Worm (Caenorhabditis elegans) whole organism, early embryonic: ENCODE data around the gene igdb-1.
A peak's percentile ranks its signal among the peaks of the same experiment; 100 is the strongest.

Experiments used
- B0310.2 ChIP-seq: sonication (generic microtip); optimal IDR thresholded peaks from 2 replicates; lab custom pipeline; 2016; ENCODE audit warnings: mild to moderate bottlenecking, missing genetic modification characterization, missing compliant biosample characterization
- F13C5.2 ChIP-seq: sonication (generic microtip); optimal IDR thresholded peaks from 2 replicates; lab custom pipeline; 2017; ENCODE audit warnings: mild to moderate bottlenecking, missing genetic modification characterization, inconsistent platforms, missing compliant biosample characterization
- aly-1 ChIP-seq: sonication (generic microtip); optimal IDR thresholded peaks from 2 replicates; lab custom pipeline; 2016; ENCODE audit warnings: missing genetic modification characterization, missing compliant biosample characterization
- ama-1 ChIP-seq: fragments of 150-350 bp; optimal IDR thresholded peaks from 2 replicates; lab custom pipeline; 2014
- ceh-13 ChIP-seq: fragments of 200-800 bp; sonication (Bioruptor generic); optimal IDR thresholded peaks from 2 replicates; lab custom pipeline; 2018; ENCODE audit warnings: mild to moderate bottlenecking, missing genetic modification characterization, missing compliant biosample characterization
- ceh-36 ChIP-seq: sonication (generic microtip); optimal IDR thresholded peaks from 2 replicates; lab custom pipeline; 2016; ENCODE audit warnings: missing genetic modification characterization, inconsistent platforms, missing compliant biosample characterization
- ets-7 ChIP-seq: sonication (generic microtip); optimal IDR thresholded peaks from 2 replicates; lab custom pipeline; 2016; ENCODE audit warnings: missing genotype, missing genetic modification characterization, missing compliant biosample characterization
- flt-1 ChIP-seq: fragments of 200-800 bp; sonication (Bioruptor generic); IDR thresholded peaks from 2 replicates; pipeline ENCODE4 v1.3.6; 2022; ENCODE audit warnings: missing genetic modification characterization, missing compliant biosample characterization
- hmbx-1 ChIP-seq: sonication (generic microtip); optimal IDR thresholded peaks from 2 replicates; lab custom pipeline; 2016; ENCODE audit warnings: mild to moderate bottlenecking, missing genetic modification characterization, missing compliant biosample characterization
- hmg-4 ChIP-seq: fragments of 200-800 bp; sonication (Bioruptor generic); optimal IDR thresholded peaks from 2 replicates; lab custom pipeline; 2018; ENCODE audit warnings: mild to moderate bottlenecking, missing genetic modification characterization, missing compliant biosample characterization
- hnd-1 ChIP-seq: sonication (generic microtip); optimal IDR thresholded peaks from 2 replicates; lab custom pipeline; 2016; ENCODE audit warnings: missing genetic modification characterization, missing compliant biosample characterization
- pes-1 ChIP-seq: fragments of 200-800 bp; sonication (Bioruptor generic); IDR thresholded peaks from 2 replicates; pipeline ENCODE4 v1.3.6; 2022; ENCODE audit warnings: missing genetic modification reagents, missing genetic modification characterization, missing compliant biosample characterization
- scrt-1 ChIP-seq: fragments of 200-800 bp; sonication (Bioruptor generic); IDR thresholded peaks from 2 replicates; pipeline ENCODE4 v1.3.6; 2022; ENCODE audit warnings: missing genetic modification characterization, missing compliant biosample characterization
- sea-1 ChIP-seq: fragments of 200-800 bp; sonication (Bioruptor generic); conservative IDR thresholded peaks from 2 replicates; pipeline ENCODE4 v1.3.6; 2022; ENCODE audit warnings: missing genetic modification characterization, missing compliant biosample characterization
- tbx-11 ChIP-seq: fragments of 200-800 bp; sonication (Bioruptor generic); IDR thresholded peaks from 2 replicates; pipeline ENCODE4 v1.3.6; 2022; ENCODE audit warnings: missing genetic modification characterization, missing compliant biosample characterization
- tbx-37 ChIP-seq: fragments of 200-800 bp; sonication (Bioruptor generic); conservative IDR thresholded peaks from 2 replicates; pipeline ENCODE4 v1.3.6; 2022; ENCODE audit warnings: missing genetic modification reagents, missing genetic modification characterization, missing compliant biosample characterization
- tra-4 ChIP-seq: sonication (generic microtip); optimal IDR thresholded peaks from 2 replicates; lab custom pipeline; 2017; ENCODE audit warnings: missing genetic modification characterization, missing compliant biosample characterization

Gene igdb-1

DNA sequence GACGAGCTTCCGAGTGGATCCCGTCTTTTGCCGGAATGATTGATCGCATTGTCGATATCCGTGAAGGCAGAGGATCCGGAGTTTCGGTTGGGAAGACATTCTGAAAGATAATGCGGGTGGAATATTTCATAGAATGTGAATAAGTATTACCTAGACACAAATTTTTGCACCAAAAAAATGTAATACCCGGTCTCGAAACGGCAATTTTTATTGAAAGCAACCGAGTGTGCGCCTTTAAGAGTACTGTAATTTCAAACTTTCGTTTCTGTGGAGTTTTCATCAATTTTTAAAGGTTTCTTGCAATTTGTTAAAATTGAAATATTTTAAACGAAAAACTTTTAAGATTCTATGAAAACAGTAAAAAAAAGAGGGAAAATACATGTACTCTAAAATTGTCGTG lies 34.9 kb upstream of the igdb-1 start, which contains the start of gene C25G4.2:
Gene C25G4.2, minus strand, starts transcription at position 100 of the 400 bp plus-strand sequence.
- TF ChIP-seq aly-1 (tag; lab: Kevin White, UChicago) (no peak), hmbx-1 (tag; lab: Kevin White, UChicago) (no peak), ceh-13 (GFP tag; lab: Kevin White, UChicago) (no peak), flt-1 (GFP tag; lab: Robert Waterston, UW) (no peak), sea-1 (GFP tag; lab: Robert Waterston, UW) (no peak), scrt-1 (GFP tag; lab: Robert Waterston, UW) (no peak), B0310.2 (tag; lab: Kevin White, UChicago) (no peak), tbx-11 (GFP tag; lab: Robert Waterston, UW) (no peak), ets-7 (tag; lab: Kevin White, UChicago) (no peak), pes-1 (GFP tag; lab: Robert Waterston, UW) (no peak), tra-4 (tag; lab: Kevin White, UChicago) (no peak), ama-1 (lab: Kevin White, UChicago) (no peak), ceh-36 (no peak), hmg-4 (GFP tag; lab: Kevin White, UChicago) (no peak), F13C5.2 (tag; lab: Kevin White, UChicago) (no peak), tbx-37 (GFP tag; lab: Robert Waterston, UW) (no peak), hnd-1 (tag; lab: Kevin White, UChicago) (no peak)

DNA sequence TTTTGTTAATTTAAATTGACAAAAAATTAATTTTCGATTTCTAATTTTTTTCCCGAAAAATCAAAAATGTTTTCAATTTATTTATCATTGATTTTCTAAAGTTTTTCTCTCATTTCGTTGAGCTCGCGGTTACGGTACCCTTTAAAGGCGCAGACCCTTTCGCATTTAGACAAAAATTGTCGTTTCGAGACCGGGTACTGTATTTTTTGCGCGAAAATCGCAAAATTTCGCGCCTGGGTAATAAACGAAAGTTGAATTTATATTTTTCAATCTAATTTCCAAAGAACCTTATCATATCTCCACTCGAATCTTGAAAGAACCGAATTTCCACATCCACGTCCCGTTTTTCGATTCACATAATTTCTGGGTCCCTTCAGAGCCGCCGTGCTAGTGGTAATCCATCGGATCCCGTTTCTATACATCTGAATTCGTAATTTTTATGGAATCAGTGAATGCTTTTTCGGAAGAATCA lies 33.3 kb upstream of the igdb-1 start, which contains the start of gene C25G4.3:
Gene C25G4.3, minus strand, starts transcription at position 422 of the 472 bp plus-strand sequence.
- no peak for TF ChIP-seq hmbx-1 (tag; lab: Kevin White, UChicago)
- TF ChIP-seq pes-1 (GFP tag; lab: Robert Waterston, UW) = no peak
- TF ChIP-seq ceh-36 = no peak
- TF ChIP-seq F13C5.2 (tag; lab: Kevin White, UChicago) = no peak
- TF ChIP-seq B0310.2 (tag; lab: Kevin White, UChicago) = no peak
- TF ChIP-seq scrt-1 (GFP tag; lab: Robert Waterston, UW) = no peak
- TF ChIP-seq ets-7 (tag; lab: Kevin White, UChicago) = no peak
- no peak for TF ChIP-seq hnd-1 (tag; lab: Kevin White, UChicago)

DNA sequence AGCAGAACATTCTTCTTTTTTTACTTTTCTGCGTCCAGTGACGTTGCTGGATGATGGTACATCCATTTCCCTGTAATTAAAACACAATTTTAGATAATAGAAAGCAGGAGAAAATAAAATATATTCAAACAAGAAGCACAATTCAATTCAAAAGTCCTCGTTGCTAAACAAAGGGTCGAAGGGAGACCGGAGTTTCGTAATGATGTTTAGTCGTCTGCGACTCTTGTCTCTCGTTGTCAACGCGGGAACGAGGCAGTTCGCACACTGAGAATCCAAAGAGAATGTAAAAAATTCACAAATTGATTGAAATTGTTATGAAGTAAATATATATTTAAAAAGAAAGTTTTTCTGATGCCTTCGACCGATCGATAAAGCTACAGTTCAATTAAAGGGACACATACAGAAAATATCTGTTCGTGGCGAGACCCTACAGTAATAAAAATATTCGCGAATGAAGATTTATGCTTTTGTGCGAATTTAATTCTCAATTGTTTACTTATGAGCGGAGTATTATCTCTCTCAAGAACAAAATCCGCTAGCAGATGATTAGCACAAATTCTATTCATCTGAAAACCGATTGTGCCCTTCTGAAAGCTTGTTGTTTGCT lies 27.5 kb upstream of the igdb-1 start, which contains the start of gene dpy-26:
Gene dpy-26, minus strand, starts transcription at position 111 of the 607 bp plus-strand sequence.
- TF ChIP-seq F13C5.2 (tag; lab: Kevin White, UChicago) = peak; percentile 18
- TF ChIP-seq hmbx-1 (tag; lab: Kevin White, UChicago) = no peak

DNA sequence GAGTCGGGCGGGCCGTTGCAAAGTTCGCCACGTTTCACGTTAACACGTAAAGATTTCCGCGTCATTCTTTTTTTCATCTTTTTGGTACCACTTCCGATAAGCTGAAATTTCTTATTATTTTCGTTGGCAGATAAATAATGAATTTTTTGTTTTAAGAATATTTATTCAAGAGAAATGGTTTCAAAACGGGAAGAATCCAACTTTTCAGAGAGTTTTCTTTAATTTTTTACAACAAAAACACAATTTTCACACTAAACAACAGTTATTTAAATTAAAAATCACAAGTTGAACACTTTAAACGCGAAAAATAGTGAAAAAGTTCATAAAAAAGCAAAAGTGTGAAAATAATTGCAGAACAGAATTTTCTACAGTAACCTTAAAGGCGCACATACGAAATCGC lies 24.7 kb upstream of the igdb-1 start, which contains the start of gene spe-44:
Gene spe-44, minus strand, starts transcription at position 101 of the 400 bp plus-strand sequence.
- TF ChIP-seq F13C5.2 (tag; lab: Kevin White, UChicago) = no peak
- TF ChIP-seq tbx-11 (GFP tag; lab: Robert Waterston, UW) = no peak
- TF ChIP-seq flt-1 (GFP tag; lab: Robert Waterston, UW) = no peak
- no peak for TF ChIP-seq hnd-1 (tag; lab: Kevin White, UChicago)
- TF ChIP-seq aly-1 (tag; lab: Kevin White, UChicago) = no peak
- no peak for TF ChIP-seq ceh-13 (GFP tag; lab: Kevin White, UChicago)
- TF ChIP-seq ama-1 (lab: Kevin White, UChicago) = no peak
- TF ChIP-seq ceh-36 = no peak

DNA sequence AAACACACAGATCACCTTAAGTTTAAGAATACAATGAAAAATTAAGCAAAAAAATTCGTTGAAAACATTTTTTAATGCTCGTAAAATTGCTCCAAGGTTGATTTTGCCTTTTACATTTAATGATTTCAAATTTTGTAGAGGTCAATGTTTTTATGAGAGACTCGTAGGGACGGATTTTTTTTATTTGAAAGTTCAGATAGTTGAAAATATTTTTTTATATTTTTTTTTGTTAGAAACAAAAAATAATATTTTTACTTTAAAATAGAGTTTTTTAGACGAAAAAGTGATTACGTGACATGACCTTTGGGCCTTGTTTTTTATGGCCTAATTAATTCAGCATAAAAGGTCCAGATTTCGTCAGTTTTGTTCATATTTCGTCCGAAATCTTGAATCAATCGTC lies 24.1 kb upstream of the igdb-1 start, which contains the start of gene smz-1:
Gene smz-1, plus strand, starts transcription at position 301 of the 400 bp plus-strand sequence.
- TF ChIP-seq hmg-4 (GFP tag; lab: Kevin White, UChicago) = no peak
- TF ChIP-seq F13C5.2 (tag; lab: Kevin White, UChicago) = no peak
- no peak for TF ChIP-seq ets-7 (tag; lab: Kevin White, UChicago)
- TF ChIP-seq flt-1 (GFP tag; lab: Robert Waterston, UW) = no peak
- TF ChIP-seq ama-1 (lab: Kevin White, UChicago) = no peak
- no peak for TF ChIP-seq tbx-37 (GFP tag; lab: Robert Waterston, UW)
- no peak for TF ChIP-seq B0310.2 (tag; lab: Kevin White, UChicago)
- no peak for TF ChIP-seq pes-1 (GFP tag; lab: Robert Waterston, UW)
- TF ChIP-seq hnd-1 (tag; lab: Kevin White, UChicago) = no peak
- no peak for TF ChIP-seq tbx-11 (GFP tag; lab: Robert Waterston, UW)
- no peak for TF ChIP-seq sea-1 (GFP tag; lab: Robert Waterston, UW)
- TF ChIP-seq ceh-13 (GFP tag; lab: Kevin White, UChicago) = no peak
- no peak for TF ChIP-seq ceh-36
- TF ChIP-seq scrt-1 (GFP tag; lab: Robert Waterston, UW) = no peak
- TF ChIP-seq tra-4 (tag; lab: Kevin White, UChicago) = no peak
- TF ChIP-seq aly-1 (tag; lab: Kevin White, UChicago) = no peak
- no peak for TF ChIP-seq hmbx-1 (tag; lab: Kevin White, UChicago)

DNA sequence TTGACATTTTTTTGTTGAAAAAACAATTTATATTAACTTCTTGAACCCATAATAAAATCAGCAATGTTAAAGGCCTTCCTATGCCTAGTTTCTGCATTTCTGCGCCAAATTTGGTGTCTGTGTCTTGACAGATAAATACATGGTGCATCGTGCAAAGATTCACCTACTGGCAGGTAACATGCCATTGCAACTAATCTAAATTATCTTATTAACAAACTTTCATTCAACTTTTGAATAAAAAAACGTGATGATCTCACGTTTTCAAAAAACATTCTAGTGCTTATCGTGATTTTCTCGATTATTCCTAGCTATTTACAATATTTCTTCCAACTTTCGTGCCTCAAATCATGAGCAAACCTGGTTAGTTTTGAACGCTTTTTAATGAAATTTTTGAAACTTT lies 22.2 kb upstream of the igdb-1 start, which contains the start of gene C25G4.7:
Gene C25G4.7, plus strand, starts transcription at position 301 of the 400 bp plus-strand sequence.
- no peak for TF ChIP-seq aly-1 (tag; lab: Kevin White, UChicago)
- TF ChIP-seq B0310.2 (tag; lab: Kevin White, UChicago) = no peak
- TF ChIP-seq ceh-13 (GFP tag; lab: Kevin White, UChicago) = no peak
- TF ChIP-seq pes-1 (GFP tag; lab: Robert Waterston, UW) = no peak
- no peak for TF ChIP-seq ama-1 (lab: Kevin White, UChicago)
- no peak for TF ChIP-seq tbx-11 (GFP tag; lab: Robert Waterston, UW)
- TF ChIP-seq sea-1 (GFP tag; lab: Robert Waterston, UW) = no peak

DNA sequence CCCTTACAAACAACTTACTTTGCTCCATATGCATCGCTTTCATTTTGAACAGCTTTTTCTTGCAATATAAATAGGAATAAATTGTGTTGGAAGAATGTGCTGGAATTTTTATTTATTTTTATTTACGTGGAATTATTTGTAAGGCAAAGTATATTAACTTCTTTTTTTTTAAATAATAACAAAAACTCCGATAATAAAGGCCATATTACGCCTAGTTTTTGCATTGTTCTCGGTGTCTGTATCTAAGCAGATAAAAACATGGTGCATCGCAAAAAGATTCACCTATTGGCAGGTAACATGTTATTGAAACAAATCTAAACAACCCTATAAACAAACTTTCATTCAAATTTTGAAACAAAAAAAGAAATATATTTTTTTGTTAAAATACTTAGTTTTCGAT lies 15.4 kb upstream of the igdb-1 start, which contains the start of gene C25G4.8:
Gene C25G4.8, minus strand, starts transcription at position 101 of the 400 bp plus-strand sequence.
- no peak for TF ChIP-seq scrt-1 (GFP tag; lab: Robert Waterston, UW)
- TF ChIP-seq aly-1 (tag; lab: Kevin White, UChicago) = no peak
- no peak for TF ChIP-seq tbx-37 (GFP tag; lab: Robert Waterston, UW)
- TF ChIP-seq sea-1 (GFP tag; lab: Robert Waterston, UW) = no peak
- TF ChIP-seq hmg-4 (GFP tag; lab: Kevin White, UChicago) = no peak
- TF ChIP-seq flt-1 (GFP tag; lab: Robert Waterston, UW) = no peak
- TF ChIP-seq tra-4 (tag; lab: Kevin White, UChicago) = no peak
- no peak for TF ChIP-seq pes-1 (GFP tag; lab: Robert Waterston, UW)
- TF ChIP-seq hmbx-1 (tag; lab: Kevin White, UChicago) = no peak
- no peak for TF ChIP-seq B0310.2 (tag; lab: Kevin White, UChicago)
- no peak for TF ChIP-seq F13C5.2 (tag; lab: Kevin White, UChicago)
- no peak for TF ChIP-seq ceh-13 (GFP tag; lab: Kevin White, UChicago)
- no peak for TF ChIP-seq ets-7 (tag; lab: Kevin White, UChicago)
- TF ChIP-seq hnd-1 (tag; lab: Kevin White, UChicago) = no peak
- TF ChIP-seq tbx-11 (GFP tag; lab: Robert Waterston, UW) = no peak
- TF ChIP-seq ama-1 (lab: Kevin White, UChicago) = no peak
